Fruit fly (Drosophila melanogaster) whole organism, embryonic: Measurements from ENCODE around the gene Eig71Ed.

Source experiments
- Blimp-1 ChIP-seq: fragments of 200-800 bp; sonication (Bioruptor generic); optimal IDR thresholded peaks from 3 replicates; lab custom pipeline; 2018; ENCODE audit warnings: missing biosample characterization, missing genetic modification characterization, mild to moderate bottlenecking, moderate library complexity, missing genetic modification reagents
- CG10147 ChIP-seq: fragments of 200-800 bp; sonication (Bioruptor generic); optimal IDR thresholded peaks from 2 replicates; lab custom pipeline; 2019; ENCODE audit warnings: missing biosample characterization, mild to moderate bottlenecking, missing genetic modification characterization, moderate library complexity
- CG12299 ChIP-seq: fragments of 200-800 bp; sonication (Bioruptor generic); optimal IDR thresholded peaks from 2 replicates; lab custom pipeline; 2018; ENCODE audit warnings: missing biosample characterization, mild to moderate bottlenecking, missing genetic modification characterization
- CG15269 ChIP-seq: fragments of 200-800 bp; sonication (Bioruptor generic); optimal IDR thresholded peaks from 2 replicates; lab custom pipeline; 2018; ENCODE audit warnings: missing biosample characterization, mild to moderate bottlenecking, missing genetic modification characterization, moderate library complexity
- CG15479 ChIP-seq: fragments of 200-800 bp; sonication (Bioruptor generic); optimal IDR thresholded peaks from 3 replicates; lab custom pipeline; 2019; ENCODE audit warnings: missing biosample characterization, mild to moderate bottlenecking, missing genetic modification characterization, moderate library complexity
- CG1647 ChIP-seq: fragments of 200-800 bp; sonication (Bioruptor generic); optimal IDR thresholded peaks from 3 replicates; lab custom pipeline; 2016; ENCODE audit warnings: missing biosample characterization, missing genetic modification characterization
- CG17328 ChIP-seq: fragments of 200-800 bp; sonication (Bioruptor generic); IDR thresholded peaks from 2 replicates; pipeline ENCODE4 v1.3.6; 2022; ENCODE audit warnings: missing biosample characterization, missing genetic modification characterization
- CG17802 ChIP-seq: fragments of 200-800 bp; sonication (Bioruptor generic); optimal IDR thresholded peaks from 2 replicates; lab custom pipeline; 2018; ENCODE audit warnings: missing biosample characterization, mild to moderate bottlenecking, missing genetic modification characterization, moderate library complexity
- CG18011 ChIP-seq: fragments of 200-800 bp; sonication (Bioruptor generic); optimal IDR thresholded peaks from 2 replicates; lab custom pipeline; 2017; ENCODE audit warnings: missing biosample characterization, missing genetic modification characterization, mild to moderate bottlenecking, moderate library complexity, missing genotype
- CG18619 ChIP-seq: fragments of 200-800 bp; sonication (Bioruptor generic); optimal IDR thresholded peaks from 3 replicates; lab custom pipeline; 2017; ENCODE audit warnings: missing biosample characterization, mild to moderate bottlenecking, missing genetic modification characterization
- CG3281 ChIP-seq: fragments of 200-800 bp; sonication (Bioruptor generic); optimal IDR thresholded peaks from 3 replicates; lab custom pipeline; 2017; ENCODE audit warnings: missing biosample characterization, mild to moderate bottlenecking, missing genetic modification characterization
- CG4404 ChIP-seq: fragments of 200-800 bp; sonication (Bioruptor generic); IDR thresholded peaks from 2 replicates; pipeline ENCODE4 v1.3.6; 2022; ENCODE audit warnings: missing biosample characterization, missing genetic modification characterization
- CG8765 ChIP-seq: fragments of 200-800 bp; sonication (Bioruptor generic); IDR thresholded peaks from 2 replicates; pipeline ENCODE4 v1.3.6; 2022; ENCODE audit warnings: missing biosample characterization, missing genetic modification characterization
- Dll ChIP-seq: fragments of 200-800 bp; sonication (Bioruptor generic); IDR thresholded peaks from 4 replicates; pipeline ENCODE4 v1.3.6; 2022; ENCODE audit warnings: missing biosample characterization, missing genetic modification characterization; ENCODE audit not compliant: partially characterized antibody
- ERR ChIP-seq: fragments of 200-800 bp; sonication (Bioruptor generic); optimal IDR thresholded peaks from 2 replicates; lab custom pipeline; 2016; ENCODE audit warnings: missing biosample characterization, missing genetic modification characterization
- Ets65A ChIP-seq: fragments of 200-800 bp; sonication (Bioruptor generic); peaks from one replicate; lab custom pipeline; 2016; ENCODE audit warnings: missing biosample characterization, missing genetic modification characterization
- HLH3B ChIP-seq: fragments of 200-800 bp; sonication (Bioruptor generic); IDR thresholded peaks from 2 replicates; pipeline ENCODE4 v1.3.6; 2022; ENCODE audit warnings: missing biosample characterization, missing genetic modification characterization
- Hey ChIP-seq: fragments of 200-800 bp; sonication (Bioruptor generic); optimal IDR thresholded peaks from 3 replicates; lab custom pipeline; 2018; ENCODE audit warnings: missing biosample characterization, mild to moderate bottlenecking, missing genetic modification characterization
- Hr51 ChIP-seq, 2 experiments: fragments of 200-800 bp; sonication (Bioruptor generic); optimal IDR thresholded peaks; 2 replicates in 1 of 2; 3 replicates in 1 of 2; lab custom pipeline; 2016 to 2018; ENCODE audit warnings: missing biosample characterization in 2 of 2, missing genetic modification characterization in 2 of 2, mild to moderate bottlenecking in 1 of 2, moderate library complexity in 1 of 2
- Hsf ChIP-seq: fragments of 200-800 bp; sonication (Bioruptor generic); optimal IDR thresholded peaks from 3 replicates; lab custom pipeline; 2016; ENCODE audit warnings: missing biosample characterization, missing genetic modification characterization
- MTF-1 ChIP-seq: fragments of 200-800 bp; sonication (Bioruptor generic); optimal IDR thresholded peaks from 2 replicates; lab custom pipeline; 2018; ENCODE audit warnings: missing biosample characterization, mild to moderate bottlenecking, missing genetic modification characterization, borderline replicate concordance
- Meics ChIP-seq: fragments of 200-800 bp; sonication (Bioruptor generic); optimal IDR thresholded peaks from 2 replicates; lab custom pipeline; 2017; ENCODE audit warnings: missing biosample characterization, mild to moderate bottlenecking, missing genetic modification characterization
- Opbp ChIP-seq: fragments of 200-800 bp; sonication (Bioruptor generic); IDR thresholded peaks from 3 replicates; pipeline ENCODE4 v1.3.6; 2022; ENCODE audit warnings: missing biosample characterization, missing genetic modification characterization; ENCODE audit not compliant: partially characterized antibody
- Ravus ChIP-seq: fragments of 200-800 bp; sonication (Bioruptor generic); IDR thresholded peaks from 2 replicates; pipeline ENCODE4 v1.3.6; 2022; ENCODE audit warnings: missing biosample characterization, missing genetic modification characterization
- Sox102F ChIP-seq: fragments of 200-800 bp; sonication (Bioruptor generic); optimal IDR thresholded peaks from 2 replicates; lab custom pipeline; 2018; ENCODE audit warnings: missing biosample characterization, mild to moderate bottlenecking, missing genetic modification characterization, moderate library complexity
- ab ChIP-seq: fragments of 200-800 bp; sonication (Bioruptor generic); optimal IDR thresholded peaks from 2 replicates; lab custom pipeline; 2016; ENCODE audit warnings: missing biosample characterization, missing genetic modification characterization
- amos ChIP-seq: fragments of 200-800 bp; sonication (Bioruptor generic); IDR thresholded peaks from 2 replicates; pipeline ENCODE4 v1.3.6; 2022; ENCODE audit warnings: missing biosample characterization, missing genetic modification characterization; ENCODE audit not compliant: partially characterized antibody
- ase ChIP-seq: fragments of 200-800 bp; sonication (Bioruptor generic); IDR thresholded peaks from 3 replicates; pipeline ENCODE4 v1.3.6; 2022; ENCODE audit warnings: missing biosample characterization, missing genetic modification characterization
- ato ChIP-seq: fragments of 200-800 bp; sonication (Bioruptor generic); IDR thresholded peaks from 2 replicates; pipeline ENCODE4 v1.3.6; 2022; ENCODE audit warnings: missing biosample characterization, missing genetic modification characterization; ENCODE audit not compliant: partially characterized antibody
- bcd ChIP-seq: fragments of 200-800 bp; sonication (Bioruptor generic); optimal IDR thresholded peaks from 2 replicates; lab custom pipeline; 2017; ENCODE audit warnings: missing biosample characterization, mild to moderate bottlenecking, missing genetic modification characterization
- cas ChIP-seq: fragments of 200-800 bp; sonication (Bioruptor generic); IDR thresholded peaks from 2 replicates; pipeline ENCODE4 v1.3.6; 2022; ENCODE audit warnings: missing biosample characterization, missing genetic modification characterization
- chn ChIP-seq: fragments of 200-800 bp; sonication (Bioruptor generic); optimal IDR thresholded peaks from 2 replicates; lab custom pipeline; 2016; ENCODE audit warnings: missing biosample characterization, missing genetic modification characterization
- ci ChIP-seq: fragments of 200-800 bp; sonication (Bioruptor generic); IDR thresholded peaks from 3 replicates; pipeline ENCODE4 v1.3.6; 2022; ENCODE audit warnings: missing biosample characterization, missing genetic modification characterization
- dati ChIP-seq: fragments of 200-800 bp; sonication (Bioruptor generic); IDR thresholded peaks from 2 replicates; pipeline ENCODE4 v1.3.6; 2022; ENCODE audit warnings: missing biosample characterization, missing genetic modification characterization
- dmrt11E ChIP-seq: fragments of 200-800 bp; sonication (Bioruptor generic); optimal IDR thresholded peaks from 3 replicates; lab custom pipeline; 2018; ENCODE audit warnings: missing biosample characterization, mild to moderate bottlenecking, missing genetic modification characterization, moderate library complexity
- en ChIP-seq: fragments of 200-800 bp; sonication (Bioruptor generic); optimal IDR thresholded peaks from 2 replicates; lab custom pipeline; 2016; ENCODE audit warnings: missing biosample characterization, missing genetic modification characterization
- eve ChIP-seq, 2 experiments: fragments of >200 bp; optimal IDR thresholded peaks; 2 replicates each; lab custom pipeline; 2017; ENCODE audit warnings: missing biosample characterization in 2 of 2, missing genetic modification characterization in 2 of 2
- fd64A ChIP-seq: fragments of 200-800 bp; sonication (Bioruptor generic); optimal IDR thresholded peaks from 3 replicates; lab custom pipeline; 2018; ENCODE audit warnings: missing biosample characterization, mild to moderate bottlenecking, missing genetic modification characterization
- gfzf ChIP-seq: fragments of 200-800 bp; sonication (Bioruptor generic); optimal IDR thresholded peaks from 2 replicates; lab custom pipeline; 2016; ENCODE audit warnings: missing biosample characterization, mild to moderate bottlenecking, missing genetic modification characterization, moderate library complexity
- grn ChIP-seq: fragments of 200-800 bp; sonication (Bioruptor generic); optimal IDR thresholded peaks from 3 replicates; lab custom pipeline; 2017; ENCODE audit warnings: missing biosample characterization, missing genetic modification characterization
- knrl ChIP-seq: fragments of 200-800 bp; sonication (Bioruptor generic); IDR thresholded peaks from 3 replicates; pipeline ENCODE4 v1.3.6; 2022; ENCODE audit warnings: missing biosample characterization, missing genetic modification characterization; ENCODE audit not compliant: partially characterized antibody
- luna ChIP-seq: fragments of 200-800 bp; sonication (Bioruptor generic); optimal IDR thresholded peaks from 2 replicates; lab custom pipeline; 2016; ENCODE audit warnings: missing biosample characterization, missing genetic modification characterization
- org-1 ChIP-seq: fragments of 200-800 bp; sonication (Bioruptor generic); optimal IDR thresholded peaks from 2 replicates; lab custom pipeline; 2017; ENCODE audit warnings: missing biosample characterization, missing genetic modification characterization
- pho ChIP-seq: fragments of 200-800 bp; sonication (Bioruptor generic); optimal IDR thresholded peaks from 2 replicates; lab custom pipeline; 2016; ENCODE audit warnings: missing biosample characterization, missing genetic modification characterization
- phol ChIP-seq: fragments of 200-800 bp; sonication (Bioruptor generic); optimal IDR thresholded peaks from 3 replicates; lab custom pipeline; 2018; ENCODE audit warnings: missing biosample characterization, mild to moderate bottlenecking, missing genetic modification characterization, moderate library complexity
- schlank ChIP-seq: fragments of 200-800 bp; sonication (Bioruptor generic); optimal IDR thresholded peaks from 2 replicates; lab custom pipeline; 2018; ENCODE audit warnings: missing biosample characterization, mild to moderate bottlenecking, missing genetic modification characterization
- sima ChIP-seq: fragments of 200-800 bp; sonication (Bioruptor generic); optimal IDR thresholded peaks from 2 replicates; lab custom pipeline; 2016; ENCODE audit warnings: missing biosample characterization, missing genetic modification characterization
- trem ChIP-seq: fragments of 200-800 bp; optimal IDR thresholded peaks from 3 replicates; lab custom pipeline; 2019; ENCODE audit warnings: missing biosample characterization, mild to moderate bottlenecking, missing genetic modification characterization, moderate library complexity
- zfh2 ChIP-seq: fragments of 200-800 bp; sonication (Bioruptor generic); optimal IDR thresholded peaks from 2 replicates; lab custom pipeline; 2016; ENCODE audit warnings: missing biosample characterization, missing genetic modification characterization

The Eig71Ed gene

dm6 chr3L:15619626-15620247 lies 32.6 kb upstream of the Eig71Ed start, which contains the start of gene Phs (continued):
- peak; percentile 64 for TF ChIP-seq Meics (GFP tag; lab: Kevin White, UChicago)
- TF ChIP-seq CG18011, result peak; percentile 56
- peak; percentile 49 for TF ChIP-seq Blimp-1 (GFP tag; lab: Kevin White, UChicago)
- no peak for TF ChIP-seq Ravus (GFP tag; lab: Robert Waterston, UW)
- TF ChIP-seq CG10147, result no peak
- TF ChIP-seq bcd (GFP tag; lab: Kevin White, UChicago), result peak; percentile 76
- TF ChIP-seq CG17328 (GFP tag; lab: Robert Waterston, UW), result peak; percentile 66
- peak; percentile 99 for TF ChIP-seq Ets65A (GFP tag; lab: Kevin White, UChicago)
- no peak for TF ChIP-seq Hey (tag; lab: Kevin White, UChicago)
- peak; percentile 20 for TF ChIP-seq CG15479
- no peak for TF ChIP-seq CG12299
- TF ChIP-seq CG17802 (tag; lab: Kevin White, UChicago), result peak; percentile 74
- peak; percentile 37; the same call in 1 of the 3 replicates for TF ChIP-seq knrl (GFP tag; lab: Robert Waterston, UW)
- TF ChIP-seq ase (GFP tag; lab: Robert Waterston, UW), result peak; percentile 53; the same call in 1 of the 3 replicates
- peak; percentile 21 for TF ChIP-seq sima (GFP tag; lab: Kevin White, UChicago)
- peak; percentile 35 for TF ChIP-seq gfzf (GFP tag; lab: Kevin White, UChicago)
- TF ChIP-seq ato (GFP tag; lab: Robert Waterston, UW), result peak; percentile 44; the same call in 1 of the 2 replicates
- no peak for TF ChIP-seq dati (GFP tag; lab: Robert Waterston, UW)
- peak; percentile 84 for TF ChIP-seq CG1647 (GFP tag; lab: Kevin White, UChicago)
- TF ChIP-seq ci, result peak; percentile 87
- peak; percentile 76 for TF ChIP-seq CG18619 (GFP tag; lab: Kevin White, UChicago)
- TF ChIP-seq CG8765, result no peak
- peak; percentile 75 for TF ChIP-seq CG4404 (GFP tag; lab: Robert Waterston, UW)
- TF ChIP-seq trem (tag; lab: Kevin White, UChicago), result peak; percentile 66
- peak; percentile 59 for TF ChIP-seq amos
- TF ChIP-seq grn, result no peak
- TF ChIP-seq Hr51 (GFP tag; optimal IDR thresholded peaks at IDR 0.05; lab: Kevin White, UChicago), result peak; percentile 4 to 91
- peak; percentile 92 for TF ChIP-seq ERR (GFP tag; lab: Kevin White, UChicago)
- peak; percentile 65 for TF ChIP-seq en (GFP tag; lab: Kevin White, UChicago)
- TF ChIP-seq pho, result peak; percentile 76
- peak; percentile 85 for TF ChIP-seq chn (GFP tag; lab: Kevin White, UChicago)
- TF ChIP-seq schlank (tag; lab: Kevin White, UChicago), result peak; percentile 64
- peak; percentile 56 for TF ChIP-seq CG3281
- peak; percentile 70 for TF ChIP-seq HLH3B (GFP tag; lab: Robert Waterston, UW)
- TF ChIP-seq Hsf (GFP tag; lab: Kevin White, UChicago), result peak; percentile 83
- TF ChIP-seq phol (tag; lab: Kevin White, UChicago), result peak; percentile 57
- peak; percentile 79 for TF ChIP-seq MTF-1 (GFP tag; lab: Kevin White, UChicago)
- TF ChIP-seq fd64A, result peak; percentile 55
- TF ChIP-seq cas (GFP tag; lab: Robert Waterston, UW), result peak; percentile 64; the same call in 1 of the 2 replicates
- TF ChIP-seq Sox102F, result peak; percentile 37
- peak; percentile 70 for TF ChIP-seq org-1
- peak; percentile 47 for TF ChIP-seq CG15269
- TF ChIP-seq Dll (GFP tag; lab: Robert Waterston, UW), result peak; percentile 34; the same call in 1 of the 4 replicates
- no peak for TF ChIP-seq eve (GFP tag; optimal IDR thresholded peaks at IDR 0.05; lab: Kevin White, UChicago)
- peak; percentile 46 for TF ChIP-seq ab (GFP tag; lab: Kevin White, UChicago)
- peak; percentile 72; the same call in 2 of the 3 replicates for TF ChIP-seq Opbp
- TF ChIP-seq dmrt11E, result peak; percentile 45
- TF ChIP-seq luna (GFP tag; lab: Kevin White, UChicago), result peak; percentile 75
- peak; percentile 94 for TF ChIP-seq zfh2 (GFP tag; lab: Kevin White, UChicago)
